Fruit fly (Drosophila melanogaster): ENCODE data around the gene Edem1.

DNA sequence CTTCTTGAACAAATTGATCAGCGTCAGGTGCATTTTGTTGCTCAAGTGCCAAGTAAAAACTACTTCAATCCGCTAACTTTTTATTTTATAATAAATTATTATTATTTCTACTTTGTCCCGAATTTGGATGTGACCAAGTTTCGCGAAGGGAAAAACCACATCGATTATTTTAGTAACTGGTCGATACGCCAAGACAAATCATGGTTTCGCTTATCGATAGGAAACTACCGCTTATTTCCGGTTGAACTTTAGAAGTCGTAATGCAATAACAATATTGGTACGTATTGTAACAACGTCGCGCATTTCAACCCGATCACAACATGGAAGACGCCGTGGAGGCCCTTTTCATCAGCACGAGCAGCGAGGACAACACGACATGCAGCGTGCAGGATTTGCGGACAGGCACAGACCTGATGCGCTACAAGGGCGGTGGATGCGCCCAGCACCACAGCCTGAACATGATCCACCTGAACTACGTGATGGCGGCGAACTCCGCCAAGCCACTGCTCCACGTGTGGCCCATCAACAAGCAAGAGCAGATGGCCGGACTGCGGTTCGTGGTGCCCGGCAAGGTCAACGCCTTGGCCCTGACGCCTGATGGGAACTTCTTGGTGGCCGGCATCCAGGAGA is 31.4 kb downstream of the Edem1 start, which contains the start of the genes CG14817 and CG14805:
- TF ChIP-seq MTF-1 (GFP tag; optimal IDR thresholded peaks at IDR 0.05; ENCODE audit: borderline replicate concordance) (peak; percentile 92), CG10565 (GFP tag; optimal IDR thresholded peaks at IDR 0.05) (no peak), CG34224 (GFP tag; IDR thresholded peaks at IDR 0.05; ENCODE audit: partially characterized antibody) (peak; percentile 67), nerfin-2 (GFP tag; IDR thresholded peaks at IDR 0.05; ENCODE audit: partially characterized antibody) (no peak), nau (GFP tag; optimal IDR thresholded peaks at IDR 0.05) (no peak), Fer2 (tag; optimal IDR thresholded peaks at IDR 0.05) (peak; percentile 66), shn (GFP tag; optimal IDR thresholded peaks at IDR 0.05) (no peak), row (GFP tag; IDR thresholded peaks at IDR 0.05) (peak; percentile 19; the same call in 1 of the 3 replicates)
